Worm (Caenorhabditis elegans) whole organism, L4 larva: ENCODE results near the gene vha-11.
A peak's percentile ranks its signal among the peaks of the same experiment; 100 is the strongest.

Experiments used
- D1046.2 ChIP-seq: fragments of 200-800 bp; sonication (Bioruptor generic); IDR thresholded peaks from 2 replicates; pipeline ENCODE4 v1.3.6; 2022; ENCODE audit warnings: missing genetic modification characterization, missing compliant biosample characterization
- Y75B8A.6 ChIP-seq: fragments of 200-800 bp; sonication (Bioruptor generic); IDR thresholded peaks from 2 replicates; pipeline ENCODE4 v1.3.6; 2022; ENCODE audit warnings: missing genetic modification reagents, missing genetic modification characterization, missing compliant biosample characterization
- aha-1 ChIP-seq: fragments of 150-350 bp; peaks from one replicate; lab custom pipeline; 2014; ENCODE audit warnings: missing biosample characterization, missing genetic modification characterization
- ama-1 ChIP-seq: fragments of 150-350 bp; optimal IDR thresholded peaks from 2 replicates; lab custom pipeline; 2014; ENCODE audit warnings: inconsistent platforms, mixed read lengths
- ceh-20 ChIP-seq: fragments of 200-800 bp; sonication (Bioruptor generic); IDR thresholded peaks from 2 replicates; pipeline ENCODE4 v1.3.6; 2022; ENCODE audit warnings: missing genetic modification reagents, missing genetic modification characterization, missing compliant biosample characterization
- ceh-32 ChIP-seq: sonication (generic microtip); optimal IDR thresholded peaks from 2 replicates; lab custom pipeline; 2016; ENCODE audit warnings: mild to moderate bottlenecking, missing genetic modification characterization, missing compliant biosample characterization; ENCODE audit not compliant: poor library complexity
- ceh-44 ChIP-seq: fragments of 200-800 bp; sonication (Bioruptor generic); IDR thresholded peaks from 2 replicates; pipeline ENCODE4 v1.3.6; 2022; ENCODE audit warnings: missing genetic modification reagents, missing genetic modification characterization, missing compliant biosample characterization
- ceh-82 ChIP-seq: sonication (generic microtip); optimal IDR thresholded peaks from 2 replicates; lab custom pipeline; 2017; ENCODE audit warnings: missing biosample characterization, missing genetic modification characterization
- daf-16 ChIP-seq, 3 experiments: sonication (generic microtip); optimal IDR thresholded peaks; 2 replicates each; lab custom pipeline; 2016 to 2017; ENCODE audit warnings: missing genetic modification characterization in 3 of 3, missing genetic modification reagents in 3 of 3, mild to moderate bottlenecking in 2 of 3, missing compliant biosample characterization in 2 of 3, missing biosample characterization in 1 of 3, moderate library complexity in 1 of 3
- daf-8 ChIP-seq: fragments of 200-800 bp; sonication (Bioruptor generic); IDR thresholded peaks from 2 replicates; pipeline ENCODE4 v1.3.6; 2022; ENCODE audit warnings: missing genetic modification characterization, missing compliant biosample characterization
- dmd-6 ChIP-seq: fragments of 200-800 bp; sonication (Bioruptor generic); IDR thresholded peaks from 2 replicates; pipeline ENCODE4 v1.3.6; 2022; ENCODE audit warnings: missing genetic modification reagents, missing genetic modification characterization, missing compliant biosample characterization
- dmd-8 ChIP-seq: fragments of 200-800 bp; sonication (Bioruptor generic); IDR thresholded peaks from 2 replicates; pipeline ENCODE4 v1.3.6; 2022; ENCODE audit warnings: missing genetic modification characterization, missing compliant biosample characterization
- dmd-9 ChIP-seq: fragments of 200-800 bp; sonication (Bioruptor generic); IDR thresholded peaks from 2 replicates; pipeline ENCODE4 v1.3.6; 2022; ENCODE audit warnings: missing genetic modification reagents, missing genetic modification characterization, missing compliant biosample characterization
- dve-1 ChIP-seq: sonication (generic microtip); optimal IDR thresholded peaks from 2 replicates; lab custom pipeline; 2017; ENCODE audit warnings: antibody characterized with exemption, mild to moderate bottlenecking, missing genetic modification characterization, missing compliant biosample characterization; ENCODE audit not compliant: insufficient read depth
- egl-27 ChIP-seq: sonication (generic microtip); optimal IDR thresholded peaks from 3 replicates; lab custom pipeline; 2017; ENCODE audit warnings: missing biosample characterization, missing genetic modification reagents, missing genetic modification characterization
- hif-1 ChIP-seq, 2 experiments: sonication (generic microtip); optimal IDR thresholded peaks; 2 replicates each; lab custom pipeline; 2016 to 2017; ENCODE audit warnings: missing compliant biosample characterization in 2 of 2, missing genetic modification characterization in 2 of 2, missing genetic modification reagents in 2 of 2, missing genotype in 2 of 2, mild to moderate bottlenecking in 1 of 2
- hlh-11 ChIP-seq: fragments of 200-800 bp; sonication (Bioruptor generic); optimal IDR thresholded peaks from 2 replicates; lab custom pipeline; 2018; ENCODE audit warnings: mild to moderate bottlenecking, missing genetic modification characterization, missing compliant biosample characterization
- hlh-30 ChIP-seq: sonication (generic microtip); optimal IDR thresholded peaks from 2 replicates; lab custom pipeline; 2017; ENCODE audit warnings: antibody characterized with exemption, mild to moderate bottlenecking, missing genetic modification characterization, missing compliant biosample characterization; ENCODE audit not compliant: insufficient read depth
- hmg-1.1 ChIP-seq: fragments of 200-800 bp; sonication (Bioruptor generic); IDR thresholded peaks from 2 replicates; pipeline ENCODE4 v1.3.6; 2022; ENCODE audit warnings: missing genetic modification reagents, missing genetic modification characterization, missing compliant biosample characterization
- lin-1 ChIP-seq: fragments of 200-800 bp; sonication (Bioruptor generic); IDR thresholded peaks from 2 replicates; pipeline ENCODE4 v1.3.6; 2022; ENCODE audit warnings: missing genetic modification reagents, missing genetic modification characterization, missing compliant biosample characterization
- lin-15B ChIP-seq: fragments of 150-350 bp; sonication (generic microtip); optimal IDR thresholded peaks from 3 replicates; lab custom pipeline; 2014; ENCODE audit warnings: missing biosample characterization, missing genetic modification characterization
- mdl-1 ChIP-seq, 2 experiments: fragments of 150-350 bp in 1 of 2; sonication (generic microtip) in 1 of 2; optimal IDR thresholded peaks; 2 replicates each; lab custom pipeline; 2014 to 2017; ENCODE audit warnings: missing biosample characterization in 2 of 2, missing genetic modification characterization in 2 of 2
- mdt-29 ChIP-seq: fragments of 200-800 bp; sonication (Bioruptor generic); IDR thresholded peaks from 2 replicates; pipeline ENCODE4 v1.3.6; 2022; ENCODE audit warnings: missing genetic modification reagents, missing genetic modification characterization, missing compliant biosample characterization
- mes-2 ChIP-seq: sonication (generic microtip); optimal IDR thresholded peaks from 2 replicates; lab custom pipeline; 2016; ENCODE audit warnings: missing genotype, mild to moderate bottlenecking, missing genetic modification characterization, missing compliant biosample characterization; ENCODE audit not compliant: poor library complexity, severe bottlenecking
- mxl-3 ChIP-seq: fragments of 200-800 bp; sonication (Bioruptor generic); optimal IDR thresholded peaks from 2 replicates; lab custom pipeline; 2018; ENCODE audit warnings: mild to moderate bottlenecking, missing genetic modification characterization, missing compliant biosample characterization
- nhr-10 ChIP-seq: fragments of 150-350 bp; optimal IDR thresholded peaks from 2 replicates; lab custom pipeline; 2014; ENCODE audit warnings: missing biosample characterization, missing genetic modification characterization
- nhr-28 ChIP-seq: fragments of 150-350 bp; optimal IDR thresholded peaks from 2 replicates; lab custom pipeline; 2014; ENCODE audit warnings: missing biosample characterization, missing genetic modification characterization
- nhr-42 ChIP-seq: fragments of 200-800 bp; sonication (Bioruptor generic); IDR thresholded peaks from 2 replicates; pipeline ENCODE4 v1.3.6; 2022; ENCODE audit warnings: missing genetic modification characterization, missing compliant biosample characterization
- nhr-48 ChIP-seq: sonication (generic microtip); optimal IDR thresholded peaks from 2 replicates; lab custom pipeline; 2016; ENCODE audit warnings: mild to moderate bottlenecking, missing genetic modification characterization, missing compliant biosample characterization
- nhr-77 ChIP-seq: fragments of 150-350 bp; optimal IDR thresholded peaks from 2 replicates; lab custom pipeline; 2014; ENCODE audit warnings: missing biosample characterization, missing genetic modification characterization
- php-3 ChIP-seq: fragments of 200-800 bp; sonication (Bioruptor generic); IDR thresholded peaks from 2 replicates; pipeline ENCODE4 v1.3.6; 2022; ENCODE audit warnings: missing genetic modification reagents, missing genetic modification characterization, missing compliant biosample characterization
- pqm-1 ChIP-seq: sonication (generic microtip); optimal IDR thresholded peaks from 2 replicates; lab custom pipeline; 2017; ENCODE audit warnings: missing biosample characterization, missing genetic modification characterization
- set-16 ChIP-seq: fragments of 200-800 bp; sonication (Bioruptor generic); IDR thresholded peaks from 2 replicates; pipeline ENCODE4 v1.3.6; 2022; ENCODE audit warnings: missing genetic modification reagents, missing genetic modification characterization, missing compliant biosample characterization
- zfp-3 ChIP-seq: fragments of 200-800 bp; sonication (Bioruptor generic); conservative IDR thresholded peaks from 2 replicates; pipeline ENCODE4 v1.3.6; 2022; ENCODE audit warnings: missing genetic modification reagents, missing genetic modification characterization, missing compliant biosample characterization
- zip-2 ChIP-seq: fragments of 150-350 bp; optimal IDR thresholded peaks from 2 replicates; lab custom pipeline; 2014; ENCODE audit warnings: missing biosample characterization, missing genetic modification characterization

The vha-11 gene

DNA sequence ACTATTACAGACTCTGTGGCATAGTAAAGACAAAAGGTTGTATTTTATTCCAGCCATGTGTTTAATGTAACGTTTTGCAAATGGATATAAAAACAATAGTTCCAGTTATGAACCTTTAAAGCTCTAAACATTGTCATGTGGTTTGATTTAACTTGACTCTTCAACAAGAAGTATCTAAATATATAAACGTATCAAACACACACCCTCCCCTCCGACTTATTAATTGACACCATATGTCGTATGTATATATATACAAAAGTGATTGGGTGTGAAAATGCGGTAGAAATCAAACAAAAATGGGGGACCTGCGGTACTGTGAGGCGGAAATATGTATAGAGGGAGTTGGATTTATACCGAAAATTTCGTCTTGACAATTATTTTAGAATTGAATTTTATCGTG, 16.0 kb downstream of the vha-11 start:
- TF ChIP-seq D1046.2: no peak
- TF ChIP-seq hif-1 (tag; optimal IDR thresholded peaks at IDR 0.05; lab: Kevin White, UChicago): no peak
- no peak for TF ChIP-seq ceh-32 (tag; lab: Kevin White, UChicago)

DNA sequence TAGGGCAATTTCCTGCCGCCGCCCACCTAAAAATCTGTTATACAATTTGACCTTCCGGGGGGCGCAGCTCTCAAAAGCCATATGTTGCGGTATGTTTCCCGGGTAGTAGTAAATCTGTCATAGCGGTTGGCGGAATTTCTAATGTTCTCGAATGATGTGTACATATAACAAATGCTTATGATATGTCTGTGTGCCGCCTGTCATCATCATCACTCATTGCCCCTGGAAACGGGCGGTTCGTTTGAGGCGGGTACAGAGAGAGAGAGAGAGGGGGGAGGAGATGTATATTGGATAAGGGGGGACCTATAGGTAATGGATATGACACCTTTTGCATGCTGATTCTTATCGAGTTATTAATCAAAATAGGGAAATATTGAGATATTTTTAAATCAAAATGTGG, 17.7 kb downstream of the vha-11 start:
- TF ChIP-seq dmd-9 (GFP tag; lab: Robert Waterston, UW) (no peak), daf-8 (no peak), nhr-42 (GFP tag; lab: Robert Waterston, UW) (no peak), php-3 (no peak), ceh-20 (GFP tag; lab: Robert Waterston, UW) (no peak), mdl-1 (tag; optimal IDR thresholded peaks at IDR 0.05; lab: Kevin White, UChicago) (no peak)

DNA sequence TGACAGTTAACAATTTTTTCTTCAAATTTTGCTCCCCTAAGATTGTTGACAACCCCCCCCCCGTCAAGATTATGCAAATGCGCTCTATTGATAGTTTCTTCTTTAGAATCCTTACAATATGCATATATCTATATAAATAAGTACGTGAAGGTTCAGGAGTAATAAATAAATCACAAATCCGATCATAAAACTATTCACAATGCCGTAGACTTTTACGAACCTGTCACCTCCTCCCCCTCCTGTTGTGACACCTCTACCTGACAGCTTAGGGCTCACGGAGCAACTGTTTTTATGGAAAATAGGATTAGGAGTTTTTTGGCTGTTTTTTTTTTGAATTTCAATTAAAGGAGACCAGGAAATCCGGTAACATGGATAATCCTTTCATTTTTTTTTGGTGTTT, 22.2 kb downstream of the vha-11 start:
- TF ChIP-seq dmd-8 (GFP tag; lab: Robert Waterston, UW) (no peak), ceh-82 (tag; lab: Kevin White, UChicago) (no peak), zip-2 (tag; lab: Kevin White, UChicago) (no peak), daf-16 (GFP tag; optimal IDR thresholded peaks at IDR 0.05; lab: Kevin White, UChicago) (no peak), daf-16 (tag; optimal IDR thresholded peaks at IDR 0.05; lab: Kevin White, UChicago) (no peak), lin-15B (tag; lab: Kevin White, UChicago) (no peak), ama-1 (lab: Kevin White, UChicago) (no peak), zfp-3 (no peak), ceh-44 (GFP tag; lab: Robert Waterston, UW) (no peak)

DNA sequence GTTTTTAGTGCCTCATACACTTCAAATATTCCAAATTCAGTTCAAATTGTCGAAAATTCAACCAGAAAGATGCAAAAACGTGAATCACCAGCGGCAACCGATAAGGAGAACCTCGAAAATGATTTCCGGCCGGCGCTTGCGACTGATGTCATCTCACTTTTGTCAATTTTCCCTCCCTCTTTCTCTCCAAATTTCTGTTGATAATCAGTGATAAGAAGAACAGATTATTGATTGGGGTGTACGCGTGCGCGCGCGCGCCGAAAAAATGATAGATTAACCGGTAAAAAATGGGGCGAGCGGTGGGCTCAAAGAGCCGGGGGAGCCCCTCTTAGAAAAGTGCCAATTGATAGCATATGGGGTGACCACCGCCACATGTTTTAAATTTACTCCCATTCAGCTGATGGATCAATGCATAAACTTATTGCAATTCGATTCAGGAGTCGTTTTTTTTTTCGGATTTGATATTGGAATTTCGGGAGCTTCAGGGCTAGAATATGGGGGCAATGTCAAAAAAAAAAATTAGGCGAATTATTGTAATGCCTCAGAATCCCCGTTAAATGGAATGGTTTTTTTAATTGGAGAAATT, 29.8 kb downstream of the vha-11 start:
- TF ChIP-seq set-16 (GFP tag; lab: Robert Waterston, UW): peak; percentile 34; the same call in 1 of the 2 replicates
- no peak for TF ChIP-seq daf-8
- TF ChIP-seq nhr-28 (tag; lab: Kevin White, UChicago): peak; percentile 77
- peak; percentile 27 for TF ChIP-seq mes-2 (tag; lab: Kevin White, UChicago)
- 0 out of 2 replicates have a peak, but pooled peaks have one; percentile 21 for TF ChIP-seq hmg-1.1
- no peak for TF ChIP-seq nhr-48 (tag; lab: Kevin White, UChicago)
- peak; percentile 71; the same call in 1 of the 2 replicates for TF ChIP-seq lin-1 (GFP tag; lab: Robert Waterston, UW)
- TF ChIP-seq aha-1 (tag; lab: Kevin White, UChicago): no peak
- peak; percentile 50 for TF ChIP-seq mxl-3 (GFP tag; lab: Kevin White, UChicago)
- no peak for TF ChIP-seq egl-27 (tag; lab: Kevin White, UChicago)
- TF ChIP-seq mdt-29 (GFP tag; lab: Robert Waterston, UW): no peak
- peak; percentile 57 for TF ChIP-seq dve-1 (tag; lab: Kevin White, UChicago)
- no peak for TF ChIP-seq daf-16 (GFP tag; optimal IDR thresholded peaks at IDR 0.05; lab: Kevin White, UChicago)
- TF ChIP-seq daf-16 (tag; optimal IDR thresholded peaks at IDR 0.05; lab: Kevin White, UChicago): peak; percentile 41
- TF ChIP-seq hlh-30 (tag; lab: Kevin White, UChicago): peak; percentile 37
- no peak for TF ChIP-seq nhr-10 (tag; lab: Kevin White, UChicago)
- TF ChIP-seq hlh-11: peak; percentile 66
- TF ChIP-seq pqm-1 (tag; lab: Kevin White, UChicago): peak; percentile 88
- TF ChIP-seq Y75B8A.6: no peak
- peak; percentile 41 for TF ChIP-seq nhr-77 (tag; lab: Kevin White, UChicago)
- 0 out of 2 replicates have a peak, but pooled peaks have one; percentile 25 for TF ChIP-seq php-3
- peak; percentile 79 for TF ChIP-seq dmd-6
